Worm (Caenorhabditis elegans) whole organism, late embryonic: ENCODE results near the gene let-60.

Experiments used
- C38D4.7 ChIP-seq: fragments of 200-800 bp; sonication (Bioruptor generic); optimal IDR thresholded peaks from 2 replicates; lab custom pipeline; 2018; ENCODE audit warnings: mild to moderate bottlenecking, missing genetic modification characterization, moderate library complexity, missing compliant biosample characterization
- K02D7.2 ChIP-seq: sonication (generic microtip); optimal IDR thresholded peaks from 2 replicates; lab custom pipeline; 2017; ENCODE audit warnings: mild to moderate bottlenecking, missing genetic modification characterization, missing compliant biosample characterization
- Y22D7AL.16 ChIP-seq: sonication (generic microtip); optimal IDR thresholded peaks from 2 replicates; lab custom pipeline; 2016; ENCODE audit warnings: missing genetic modification characterization, missing compliant biosample characterization
- ama-1 ChIP-seq: fragments of 150-350 bp; optimal IDR thresholded peaks from 2 replicates; lab custom pipeline; 2014
- ceh-18 ChIP-seq: sonication (generic microtip); optimal IDR thresholded peaks from 2 replicates; lab custom pipeline; 2016; ENCODE audit warnings: missing genetic modification characterization, missing compliant biosample characterization
- ceh-19 ChIP-seq: fragments of 200-800 bp; sonication (Bioruptor generic); optimal IDR thresholded peaks from 2 replicates; lab custom pipeline; 2018; ENCODE audit warnings: mild to moderate bottlenecking, missing genetic modification characterization, missing compliant biosample characterization
- ceh-24 ChIP-seq: sonication (generic microtip); optimal IDR thresholded peaks from 2 replicates; lab custom pipeline; 2016; ENCODE audit warnings: mild to moderate bottlenecking, missing genetic modification characterization, missing compliant biosample characterization
- ceh-34 ChIP-seq: sonication (generic microtip); optimal IDR thresholded peaks from 2 replicates; lab custom pipeline; 2016; ENCODE audit warnings: mild to moderate bottlenecking, missing genetic modification characterization, missing compliant biosample characterization
- ceh-48 ChIP-seq: sonication (generic microtip); optimal IDR thresholded peaks from 2 replicates; lab custom pipeline; 2016; ENCODE audit warnings: missing genetic modification characterization, inconsistent platforms, missing compliant biosample characterization
- ceh-6 ChIP-seq: fragments of 200-800 bp; sonication (Bioruptor generic); optimal IDR thresholded peaks from 2 replicates; lab custom pipeline; 2018; ENCODE audit warnings: mild to moderate bottlenecking, missing genetic modification characterization, missing compliant biosample characterization
- ceh-9 ChIP-seq: sonication (generic microtip); optimal IDR thresholded peaks from 2 replicates; lab custom pipeline; 2016; ENCODE audit warnings: mild to moderate bottlenecking, missing genetic modification characterization, inconsistent platforms, missing compliant biosample characterization
- elt-2 ChIP-seq: sonication (generic microtip); optimal IDR thresholded peaks from 2 replicates; lab custom pipeline; 2016; ENCODE audit warnings: missing genetic modification reagents, missing genetic modification characterization, missing compliant biosample characterization
- elt-4 ChIP-seq: sonication (generic microtip); optimal IDR thresholded peaks from 2 replicates; lab custom pipeline; 2016; ENCODE audit warnings: missing genetic modification characterization, missing compliant biosample characterization
- ets-4 ChIP-seq: sonication (generic microtip); optimal IDR thresholded peaks from 2 replicates; lab custom pipeline; 2016; ENCODE audit warnings: missing genetic modification characterization, missing compliant biosample characterization
- fax-1 ChIP-seq: sonication (generic microtip); optimal IDR thresholded peaks from 2 replicates; lab custom pipeline; 2016; ENCODE audit warnings: missing genotype, missing genetic modification characterization, missing compliant biosample characterization
- fkh-10 ChIP-seq: fragments of 150-350 bp; optimal IDR thresholded peaks from 2 replicates; lab custom pipeline; 2014; ENCODE audit warnings: missing biosample characterization, missing genetic modification reagents, missing genetic modification characterization
- fkh-6 ChIP-seq: sonication (generic microtip); optimal IDR thresholded peaks from 2 replicates; lab custom pipeline; 2016; ENCODE audit warnings: missing genetic modification characterization, missing compliant biosample characterization
- gmeb-2 ChIP-seq: sonication (generic microtip); optimal IDR thresholded peaks from 2 replicates; lab custom pipeline; 2016; ENCODE audit warnings: missing genetic modification characterization, inconsistent platforms, missing compliant biosample characterization
- hlh-15 ChIP-seq: sonication (generic microtip); optimal IDR thresholded peaks from 2 replicates; lab custom pipeline; 2016; ENCODE audit warnings: missing genetic modification characterization, missing compliant biosample characterization
- hlh-6 ChIP-seq: sonication (generic microtip); optimal IDR thresholded peaks from 2 replicates; lab custom pipeline; 2016; ENCODE audit warnings: missing genotype, missing genetic modification characterization, missing compliant biosample characterization
- lim-6 ChIP-seq: sonication (generic microtip); optimal IDR thresholded peaks from 2 replicates; lab custom pipeline; 2016; ENCODE audit warnings: missing genetic modification characterization, missing compliant biosample characterization
- lin-11 ChIP-seq: fragments of 200-800 bp; sonication (Bioruptor generic); optimal IDR thresholded peaks from 2 replicates; lab custom pipeline; 2018; ENCODE audit warnings: mild to moderate bottlenecking, missing genetic modification characterization, missing compliant biosample characterization
- madf-2 ChIP-seq: sonication (generic microtip); optimal IDR thresholded peaks from 2 replicates; lab custom pipeline; 2017; ENCODE audit warnings: missing genetic modification characterization, missing compliant biosample characterization
- nhr-232 ChIP-seq: sonication (generic microtip); optimal IDR thresholded peaks from 2 replicates; lab custom pipeline; 2016; ENCODE audit warnings: missing genetic modification characterization, missing compliant biosample characterization
- npax-4 ChIP-seq: sonication (generic microtip); optimal IDR thresholded peaks from 2 replicates; lab custom pipeline; 2016; ENCODE audit warnings: missing genetic modification characterization, missing compliant biosample characterization
- odd-2 ChIP-seq: sonication (generic microtip); optimal IDR thresholded peaks from 2 replicates; lab custom pipeline; 2017; ENCODE audit warnings: antibody characterized with exemption, mild to moderate bottlenecking, missing genetic modification characterization, missing compliant biosample characterization
- pag-3 ChIP-seq: sonication (generic microtip); optimal IDR thresholded peaks from 2 replicates; lab custom pipeline; 2016; ENCODE audit warnings: missing compliant biosample characterization, missing genetic modification characterization, borderline replicate concordance
- pat-9 ChIP-seq: fragments of 200-800 bp; sonication (Bioruptor generic); optimal IDR thresholded peaks from 2 replicates; lab custom pipeline; 2018; ENCODE audit warnings: mild to moderate bottlenecking, missing genetic modification characterization, moderate library complexity, missing compliant biosample characterization
- pax-1 ChIP-seq: fragments of 150-350 bp; optimal IDR thresholded peaks from 2 replicates; lab custom pipeline; 2014; ENCODE audit warnings: missing biosample characterization, missing genetic modification characterization
- pha-4 ChIP-seq: fragments of 150-350 bp; optimal IDR thresholded peaks from 2 replicates; lab custom pipeline; 2018; ENCODE audit warnings: missing biosample characterization, missing genetic modification reagents, missing genetic modification characterization
- pros-1 ChIP-seq: fragments of 150-350 bp; optimal IDR thresholded peaks from 2 replicates; lab custom pipeline; 2014; ENCODE audit warnings: missing biosample characterization, missing genetic modification reagents, missing genetic modification characterization
- ref-2 ChIP-seq: sonication (generic microtip); optimal IDR thresholded peaks from 2 replicates; lab custom pipeline; 2016; ENCODE audit warnings: missing genetic modification characterization, missing compliant biosample characterization
- sox-2 ChIP-seq: fragments of 200-800 bp; sonication (Bioruptor generic); IDR thresholded peaks from 2 replicates; pipeline ENCODE4 v1.3.6; 2022; ENCODE audit warnings: missing genetic modification reagents, missing genetic modification characterization, missing compliant biosample characterization
- sox-4 ChIP-seq: sonication (generic microtip); optimal IDR thresholded peaks from 2 replicates; lab custom pipeline; 2017; ENCODE audit warnings: mild to moderate bottlenecking, missing genetic modification characterization, inconsistent platforms, missing compliant biosample characterization
- tbx-2 ChIP-seq: sonication (generic microtip); optimal IDR thresholded peaks from 2 replicates; lab custom pipeline; 2016; ENCODE audit warnings: missing genetic modification characterization, missing compliant biosample characterization
- tbx-7 ChIP-seq: sonication (generic microtip); optimal IDR thresholded peaks from 2 replicates; lab custom pipeline; 2016; ENCODE audit warnings: missing genotype, missing genetic modification characterization, missing compliant biosample characterization
- unc-86 ChIP-seq: sonication (generic microtip); optimal IDR thresholded peaks from 2 replicates; lab custom pipeline; 2016; ENCODE audit warnings: missing genetic modification characterization, missing compliant biosample characterization
- ztf-16 ChIP-seq: sonication (generic microtip); optimal IDR thresholded peaks from 2 replicates; lab custom pipeline; 2017; ENCODE audit warnings: missing genetic modification characterization, missing compliant biosample characterization

Gene let-60

DNA sequence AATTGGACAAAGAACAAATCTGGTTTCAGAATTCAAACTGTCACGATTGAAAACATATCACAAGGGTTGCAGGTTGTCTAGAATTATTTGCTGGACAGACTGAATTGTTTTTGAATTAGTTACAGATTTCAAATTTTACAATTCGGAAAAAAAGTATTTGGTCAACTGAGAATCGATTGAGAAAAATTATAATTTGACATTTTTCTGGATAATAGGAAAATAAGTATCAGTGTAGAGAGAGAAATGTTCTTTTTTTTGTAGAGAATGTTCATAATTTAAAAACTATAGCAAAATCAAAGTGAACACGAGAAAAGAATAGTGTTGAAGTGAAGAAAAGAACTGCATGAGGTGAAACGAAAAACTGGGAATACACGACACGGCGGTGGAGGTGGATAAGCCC, 9.9 kb upstream of the let-60 start, which contains the start of gene dpy-20:
Gene dpy-20, minus strand, starts transcription at position 101 of the 400 bp plus-strand sequence.
- TF ChIP-seq tbx-2 (tag; lab: Kevin White, UChicago) (no peak), K02D7.2 (tag; lab: Kevin White, UChicago) (no peak), pag-3 (no peak), ceh-9 (tag; lab: Kevin White, UChicago) (no peak), ceh-6 (GFP tag; lab: Kevin White, UChicago) (no peak), hlh-6 (tag; lab: Kevin White, UChicago) (no peak), fkh-6 (tag; lab: Kevin White, UChicago) (no peak), ceh-24 (tag; lab: Kevin White, UChicago) (no peak), sox-4 (tag; lab: Kevin White, UChicago) (no peak), pat-9 (tag; lab: Kevin White, UChicago) (no peak), tbx-7 (tag; lab: Kevin White, UChicago) (no peak), fkh-10 (no peak), elt-4 (tag; lab: Kevin White, UChicago) (no peak), pha-4 (tag; lab: Kevin White, UChicago) (no peak), ztf-16 (tag; lab: Kevin White, UChicago) (no peak)

DNA sequence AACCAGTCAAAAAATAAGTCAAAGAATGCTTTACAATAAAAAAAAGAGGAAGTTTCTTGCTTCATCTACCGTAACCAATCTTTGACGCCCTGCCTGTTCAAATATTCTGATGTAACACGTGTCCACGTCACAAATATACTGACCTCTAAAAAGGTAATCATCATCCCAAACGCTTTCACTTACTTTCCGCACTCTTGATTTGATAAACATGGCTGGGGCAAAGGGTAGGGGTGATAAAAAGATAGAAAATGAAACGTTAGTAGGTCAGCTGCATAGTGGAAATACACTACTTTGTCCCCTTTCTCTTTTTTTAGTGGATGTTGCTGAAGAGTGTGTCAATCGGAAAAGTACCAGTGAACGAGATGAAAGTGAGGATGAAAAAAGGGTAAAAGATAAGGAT, 9.2 kb upstream of the let-60 start:
- TF ChIP-seq sox-2 (no peak), hlh-6 (tag; lab: Kevin White, UChicago) (no peak), gmeb-2 (tag; lab: Kevin White, UChicago) (no peak), pat-9 (tag; lab: Kevin White, UChicago) (no peak), hlh-15 (no peak), npax-4 (tag; lab: Kevin White, UChicago) (no peak), ceh-48 (no peak), C38D4.7 (GFP tag; lab: Kevin White, UChicago) (no peak), ceh-18 (tag; lab: Kevin White, UChicago) (no peak), ref-2 (no peak), fkh-10 (no peak), ets-4 (no peak), pros-1 (tag; lab: Kevin White, UChicago) (no peak), fax-1 (tag; lab: Kevin White, UChicago) (no peak), odd-2 (no peak), madf-2 (tag; lab: Kevin White, UChicago) (no peak), nhr-232 (tag; lab: Kevin White, UChicago) (no peak), lin-11 (tag; lab: Kevin White, UChicago) (no peak), ceh-34 (tag; lab: Kevin White, UChicago) (no peak)

DNA sequence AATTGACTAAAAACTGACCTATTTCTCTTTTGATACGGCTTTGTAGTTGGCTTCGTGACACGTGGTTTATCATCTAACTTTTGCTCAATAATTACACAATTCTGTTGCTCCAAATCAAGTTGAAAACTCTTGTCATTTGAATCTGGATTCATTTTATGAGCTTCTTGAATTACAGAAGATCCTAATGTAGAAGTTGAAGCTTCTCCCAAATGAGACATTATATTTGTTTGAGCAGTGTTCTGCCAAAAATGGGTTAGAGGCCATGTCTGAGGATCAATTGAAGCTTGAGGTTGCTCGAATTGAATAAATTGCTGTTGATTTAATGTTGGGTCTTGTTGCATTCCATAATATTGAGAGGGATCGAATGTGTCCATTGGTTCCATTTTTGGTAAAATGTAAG, 6.6 kb upstream of the let-60 start:
- TF ChIP-seq Y22D7AL.16 (tag; lab: Kevin White, UChicago) (no peak), ceh-19 (GFP tag; lab: Kevin White, UChicago) (no peak)

DNA sequence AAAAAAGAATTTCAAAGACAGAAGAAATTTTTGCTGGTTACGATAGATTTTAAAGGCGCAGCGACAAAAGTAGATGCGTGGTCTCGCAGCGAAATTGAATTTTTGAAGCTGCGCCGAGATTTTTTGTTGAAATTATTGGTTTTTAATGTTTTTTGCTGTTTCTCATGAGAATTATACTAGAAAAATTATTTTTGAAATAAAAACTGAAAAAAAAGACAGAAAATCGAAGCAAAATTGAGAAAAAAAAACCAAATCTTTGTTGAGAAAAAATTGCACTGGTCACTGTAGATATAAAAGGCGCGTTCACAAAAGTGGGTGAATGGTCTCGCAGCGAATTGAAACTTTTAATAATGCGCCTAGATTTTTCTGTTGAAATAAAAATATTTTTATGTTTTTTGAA, 4.7 kb upstream of the let-60 start:
- TF ChIP-seq lim-6: no peak
- no peak for TF ChIP-seq unc-86
- TF ChIP-seq pax-1 (tag; lab: Kevin White, UChicago): no peak
- no peak for TF ChIP-seq elt-2
- no peak for TF ChIP-seq ama-1 (lab: Kevin White, UChicago)
- TF ChIP-seq, all 69 proteins: peak for 0

DNA sequence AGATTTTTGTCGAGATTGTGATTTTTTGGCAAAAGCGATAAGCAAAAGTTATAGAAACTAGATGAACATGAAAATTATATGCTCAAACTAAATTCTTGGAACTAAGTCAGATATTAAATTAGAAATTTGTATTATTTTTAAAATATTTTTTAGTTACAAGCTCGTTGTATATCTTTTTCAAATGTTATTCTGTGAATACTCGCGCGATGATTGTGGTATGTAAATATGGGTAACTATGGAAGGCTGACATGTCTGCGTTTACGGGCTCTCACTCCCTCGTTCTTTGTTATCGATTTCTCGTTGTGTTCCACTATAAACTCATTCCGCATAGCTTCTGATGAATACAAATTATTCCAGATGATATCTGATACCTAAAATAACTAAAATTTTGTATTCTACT, 3.3 kb upstream of the let-60 start, which contains the start of gene ZK792.7:
Gene ZK792.7, plus strand, starts transcription at position 301 of the 400 bp plus-strand sequence.
- peak; percentile 68 for TF ChIP-seq ceh-48
- no peak for TF ChIP-seq tbx-2 (tag; lab: Kevin White, UChicago)
- TF ChIP-seq, all 69 proteins: peak for 1
